Worm (Caenorhabditis elegans): ENCODE data around the gene nhr-154.

nhr-154 gene

DNA sequence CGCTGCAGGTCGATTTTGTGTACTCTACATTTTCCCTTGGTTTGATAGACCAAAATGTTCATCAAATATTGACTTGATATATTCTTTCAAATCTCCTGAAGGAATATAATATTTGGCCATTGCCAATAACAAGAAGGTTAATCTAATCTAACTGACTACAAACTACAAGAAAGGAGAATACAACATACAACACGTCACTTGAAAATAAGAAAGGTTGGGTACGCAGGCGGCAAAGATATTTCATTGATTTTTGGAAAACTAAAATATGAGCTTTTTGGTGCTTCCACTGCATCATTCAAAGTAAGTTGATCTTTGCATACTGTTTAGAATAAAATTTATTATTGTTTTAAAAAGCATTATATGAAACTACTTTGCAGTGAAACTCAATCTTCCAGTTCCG lies 3.0 kb upstream of the nhr-154 start, which contains the start of gene nhr-209:
TSS of gene nhr-209 (plus strand) at position 27 of the 400 bp plus-strand sequence.
- TF ChIP-seq lin-39 (tag; optimal IDR thresholded peaks at IDR 0.05) (no peak), unc-39 (tag; optimal IDR thresholded peaks at IDR 0.05) (no peak), egl-27 (tag; optimal IDR thresholded peaks at IDR 0.05) (no peak), unc-62 (GFP tag; optimal IDR thresholded peaks at IDR 0.05) (no peak), fos-1 (tag; optimal IDR thresholded peaks at IDR 0.05) (no peak), alr-1 (tag; optimal IDR thresholded peaks at IDR 0.05) (no peak), nhr-6 (tag; optimal IDR thresholded peaks at IDR 0.05) (no peak), elt-1 (tag; optimal IDR thresholded peaks at IDR 0.05) (no peak), C34F6.9 (tag; optimal IDR thresholded peaks at IDR 0.05) (no peak), snpc-4 (tag; optimal IDR thresholded peaks at IDR 0.05) (no peak), gmeb-1 (tag; optimal IDR thresholded peaks at IDR 0.05) (no peak), R02D3.7 (tag; optimal IDR thresholded peaks at IDR 0.05) (no peak), lin-13 (GFP tag; optimal IDR thresholded peaks at IDR 0.05) (no peak), blmp-1 (tag; optimal IDR thresholded peaks at IDR 0.05; ENCODE audit: insufficient read depth) (no peak), zag-1 (tag; optimal IDR thresholded peaks at IDR 0.05) (no peak), mbf-1 (tag; optimal IDR thresholded peaks at IDR 0.05) (no peak), mab-5 (tag; optimal IDR thresholded peaks at IDR 0.05) (no peak)

DNA sequence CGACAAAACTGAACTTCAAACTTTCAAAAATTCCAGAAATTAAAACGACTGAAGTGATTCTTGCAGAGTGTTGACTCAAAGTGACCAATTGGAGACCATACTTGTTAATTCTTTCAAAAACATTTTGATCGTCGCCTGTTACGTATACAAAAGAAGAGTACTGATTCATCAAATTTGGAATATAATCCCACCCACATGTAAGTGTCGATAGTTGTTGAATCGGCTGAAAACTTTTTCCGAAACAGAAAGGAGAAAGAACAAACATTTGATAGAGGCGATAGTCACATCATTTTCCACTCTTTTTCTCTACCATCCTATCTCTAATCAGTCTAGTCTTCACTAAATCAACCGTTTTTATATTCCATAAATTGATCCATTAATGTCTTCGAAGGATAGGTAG lies 2.8 kb downstream of the nhr-154 start, which contains the start of gene nhr-153:
TSS of gene nhr-153 (plus strand) at position 301 of the 400 bp plus-strand sequence.
- no peak for TF ChIP-seq nhr-21 (tag; optimal IDR thresholded peaks at IDR 0.05)
- TF ChIP-seq elt-1 (tag; optimal IDR thresholded peaks at IDR 0.05) = no peak
- TF ChIP-seq blmp-1 (tag; optimal IDR thresholded peaks at IDR 0.05; ENCODE audit: insufficient read depth) = no peak
- no peak for TF ChIP-seq unc-62 (GFP tag; optimal IDR thresholded peaks at IDR 0.05)
- TF ChIP-seq ceh-16 (tag; optimal IDR thresholded peaks at IDR 0.05) = no peak
- no peak for TF ChIP-seq mab-5 (tag; optimal IDR thresholded peaks at IDR 0.05)
- no peak for TF ChIP-seq ztf-11 (tag; optimal IDR thresholded peaks at IDR 0.05)
- no peak for TF ChIP-seq dmd-4 (tag; optimal IDR thresholded peaks at IDR 0.05)
- TF ChIP-seq ZK546.5 (tag; optimal IDR thresholded peaks at IDR 0.05) = no peak
- TF ChIP-seq skn-1 (tag; optimal IDR thresholded peaks at IDR 0.05) = no peak
- TF ChIP-seq unc-55 (GFP tag; optimal IDR thresholded peaks at IDR 0.05) = no peak
- TF ChIP-seq lin-39 (tag; optimal IDR thresholded peaks at IDR 0.05) = no peak

DNA sequence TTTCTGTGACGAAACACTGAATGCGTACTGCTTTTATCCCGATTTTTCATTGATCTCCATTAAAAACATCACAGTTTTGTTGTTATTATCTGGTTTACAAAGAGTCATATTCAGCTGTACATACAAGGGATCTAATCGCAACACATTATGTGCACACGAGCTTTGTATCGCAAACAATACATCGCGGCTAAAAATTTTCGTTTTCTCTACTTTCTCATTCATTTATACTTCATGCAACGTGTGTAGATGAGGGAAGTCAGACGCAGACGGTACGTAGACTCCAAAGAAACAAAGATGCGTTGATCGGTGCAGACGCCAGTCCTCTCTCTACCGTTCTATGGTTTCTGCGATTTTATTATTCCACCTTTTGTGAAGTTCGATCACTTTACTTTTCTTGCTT lies 5.7 kb downstream of the nhr-154 start, which contains the start of gene nhr-136:
TSS of gene nhr-136 (plus strand) at position 301 of the 400 bp plus-strand sequence.
- TF ChIP-seq nhr-129 (tag; optimal IDR thresholded peaks at IDR 0.05) (peak; percentile 21), ceh-82 (tag; optimal IDR thresholded peaks at IDR 0.05) (no peak)

DNA sequence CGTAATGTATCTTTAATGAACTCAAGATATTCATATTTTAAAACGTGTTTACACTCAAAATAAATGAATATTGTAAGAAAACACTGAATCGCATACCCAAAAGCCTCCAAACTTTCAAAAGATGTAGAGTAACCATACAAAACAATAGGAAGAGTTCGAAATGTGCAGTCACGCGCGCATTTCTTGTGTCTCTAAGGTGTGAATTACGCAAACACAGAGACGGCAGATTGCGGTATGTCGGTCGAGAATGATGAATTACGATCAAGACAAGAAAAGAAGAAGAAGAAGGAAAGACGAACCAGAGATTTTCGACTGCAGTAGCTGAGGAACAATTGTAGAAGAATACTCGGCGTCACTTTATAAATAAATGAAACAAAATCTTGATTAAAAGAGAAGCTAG lies 10.4 kb downstream of the nhr-154 start, which contains the start of gene lhpp-1:
TSS of gene lhpp-1 (minus strand) at position 354 of the 400 bp plus-strand sequence.
- TF ChIP-seq gmeb-1 (tag; optimal IDR thresholded peaks at IDR 0.05) = no peak
- peak; percentile 29 for TF ChIP-seq unc-55 (GFP tag; optimal IDR thresholded peaks at IDR 0.05)
- TF ChIP-seq nhr-129 (tag; optimal IDR thresholded peaks at IDR 0.05) = peak; percentile 50

DNA sequence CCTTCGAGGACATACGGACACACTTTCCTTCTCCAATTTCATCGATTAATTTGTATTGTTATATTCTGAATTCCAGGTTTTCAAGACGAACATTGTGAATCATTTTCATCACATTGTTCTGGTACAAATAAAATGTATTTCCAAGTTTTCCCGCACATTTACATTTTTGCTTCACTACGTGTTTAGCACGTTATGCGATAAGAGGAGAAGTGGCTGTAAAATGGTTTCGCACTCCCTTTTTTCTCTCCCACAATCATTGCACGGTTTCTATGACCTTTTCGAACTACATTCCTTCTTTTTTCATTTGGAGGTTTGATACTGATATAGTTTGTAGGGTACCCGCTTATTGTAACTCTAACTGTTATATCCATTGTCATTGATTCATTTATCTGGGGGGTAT lies 12.6 kb downstream of the nhr-154 start:
- TF ChIP-seq fos-1 (tag; optimal IDR thresholded peaks at IDR 0.05) (peak; percentile 64), Y55F3AM.14 (GFP tag; optimal IDR thresholded peaks at IDR 0.05) (no peak)

DNA sequence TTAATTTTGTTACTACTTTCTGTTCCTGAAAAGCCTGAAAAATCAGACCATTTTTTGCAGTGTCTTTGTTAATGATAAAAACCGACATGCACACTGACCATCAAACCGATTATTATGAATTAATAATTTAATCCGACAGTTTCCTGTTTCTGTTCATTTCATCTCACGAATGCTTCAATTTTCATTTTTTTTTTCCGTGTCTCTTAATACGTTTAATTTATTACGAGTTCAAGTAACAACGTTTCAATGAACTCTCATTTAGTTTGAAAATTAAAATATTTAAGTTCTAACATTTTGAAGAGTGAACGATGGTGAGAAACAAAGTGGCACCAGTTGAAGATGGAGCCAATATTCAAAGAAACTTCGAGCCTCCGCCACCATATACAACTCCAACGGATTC lies 13.6 kb downstream of the nhr-154 start, which contains the start of gene spin-1:
TSS of gene spin-1 (plus strand) at position 301 of the 400 bp plus-strand sequence.
- TF ChIP-seq nhr-11 (tag; optimal IDR thresholded peaks at IDR 0.05) (no peak), elt-3 (tag; optimal IDR thresholded peaks at IDR 0.05) (no peak), blmp-1 (tag; optimal IDR thresholded peaks at IDR 0.05; ENCODE audit: insufficient read depth) (no peak), ama-1 (optimal IDR thresholded peaks at IDR 0.05) (no peak), unc-55 (GFP tag; optimal IDR thresholded peaks at IDR 0.05) (no peak), lin-39 (tag; optimal IDR thresholded peaks at IDR 0.05) (no peak), gmeb-1 (tag; optimal IDR thresholded peaks at IDR 0.05) (no peak), nhr-25 (tag; optimal IDR thresholded peaks at IDR 0.05) (no peak), lsy-2 (tag; optimal IDR thresholded peaks at IDR 0.05) (no peak), sem-4 (tag; optimal IDR thresholded peaks at IDR 0.05) (no peak), aly-2 (tag; optimal IDR thresholded peaks at IDR 0.05) (no peak), crh-2 (tag; optimal IDR thresholded peaks at IDR 0.05) (no peak), nhr-77 (tag; optimal IDR thresholded peaks at IDR 0.05) (no peak)

All from whole organism, L2 larva.